Worm (Caenorhabditis elegans): ENCODE data around the gene srg-4.

The srg-4 gene

ce11 chrIII:6297599-6297998 is 35.7 kb upstream of the srg-4 start:
- TF ChIP-seq ref-2 (tag; optimal IDR thresholded peaks at IDR 0.05), result no peak
- TF ChIP-seq pha-4 (tag; optimal IDR thresholded peaks at IDR 0.05), result no peak
- TF ChIP-seq ceh-34 (tag; optimal IDR thresholded peaks at IDR 0.05), result no peak
- TF ChIP-seq ama-1 (optimal IDR thresholded peaks at IDR 0.05), result no peak

ce11 chrIII:6295972-6296700 is 34.3 kb upstream of the srg-4 start, which contains the start of gene F47D12.7:
F47D12.7 (minus strand) TSS chrIII:6296022.
- no peak for TF ChIP-seq ttx-3 (tag; optimal IDR thresholded peaks at IDR 0.05)
- TF ChIP-seq nhr-232 (tag; optimal IDR thresholded peaks at IDR 0.05), result no peak
- TF ChIP-seq unc-55 (GFP tag; optimal IDR thresholded peaks at IDR 0.05), result no peak
- TF ChIP-seq pha-2 (tag; optimal IDR thresholded peaks at IDR 0.05), result no peak
- no peak for TF ChIP-seq ceh-2 (tag; optimal IDR thresholded peaks at IDR 0.05)
- TF ChIP-seq npax-4 (tag; optimal IDR thresholded peaks at IDR 0.05), result no peak
- TF ChIP-seq fkh-10 (GFP tag; optimal IDR thresholded peaks at IDR 0.05), result no peak
- no peak for TF ChIP-seq rnt-1 (tag; optimal IDR thresholded peaks at IDR 0.05)

- TF ChIP-seq zip-5 (tag; optimal IDR thresholded peaks at IDR 0.05) (no peak), ttx-3 (tag; optimal IDR thresholded peaks at IDR 0.05) (no peak), tbx-7 (tag; optimal IDR thresholded peaks at IDR 0.05) (no peak), nhr-11 (tag; optimal IDR thresholded peaks at IDR 0.05) (no peak), dve-1 (tag; optimal IDR thresholded peaks at IDR 0.05) (no peak), ceh-6 (GFP tag; optimal IDR thresholded peaks at IDR 0.05) (no peak), hlh-30 (tag; optimal IDR thresholded peaks at IDR 0.05; ENCODE audit: insufficient read depth) (no peak), unc-42 (tag; optimal IDR thresholded peaks at IDR 0.05) (no peak), K09A11.1 (tag; optimal IDR thresholded peaks at IDR 0.05; ENCODE audit: insufficient read depth) (no peak), fkh-6 (tag; optimal IDR thresholded peaks at IDR 0.05) (no peak), syd-9 (tag; optimal IDR thresholded peaks at IDR 0.05) (no peak), Y22D7AL.16 (tag; optimal IDR thresholded peaks at IDR 0.05) (no peak), pqm-1 (tag; optimal IDR thresholded peaks at IDR 0.05) (no peak), ref-2 (tag; optimal IDR thresholded peaks at IDR 0.05) (no peak), rnt-1 (tag; optimal IDR thresholded peaks at IDR 0.05) (no peak), ets-4 (tag; optimal IDR thresholded peaks at IDR 0.05) (no peak), ztf-16 (tag; optimal IDR thresholded peaks at IDR 0.05) (no peak), dmd-4 (tag; optimal IDR thresholded peaks at IDR 0.05; ENCODE audit: borderline replicate concordance) (no peak)
These were observed 28.7 kb upstream of the srg-4 start for ce11 chrIII:6290469-6291182.

- TF ChIP-seq hlh-13 (GFP tag; optimal IDR thresholded peaks at IDR 0.05) (no peak), fkh-10 (GFP tag; optimal IDR thresholded peaks at IDR 0.05) (no peak), unc-86 (tag; optimal IDR thresholded peaks at IDR 0.05) (no peak), pax-1 (tag; optimal IDR thresholded peaks at IDR 0.05) (no peak), elt-2 (tag; optimal IDR thresholded peaks at IDR 0.05) (no peak), unc-55 (GFP tag; optimal IDR thresholded peaks at IDR 0.05) (no peak), fkh-6 (tag; optimal IDR thresholded peaks at IDR 0.05) (no peak), pag-3 (tag; optimal IDR thresholded peaks at IDR 0.05; ENCODE audit: borderline replicate concordance) (no peak), che-1 (tag; optimal IDR thresholded peaks at IDR 0.05) (no peak), ceh-24 (tag; optimal IDR thresholded peaks at IDR 0.05) (no peak), syd-9 (tag; optimal IDR thresholded peaks at IDR 0.05) (no peak), hlh-30 (tag; optimal IDR thresholded peaks at IDR 0.05; ENCODE audit: insufficient read depth) (no peak), F13H6.1 (tag; optimal IDR thresholded peaks at IDR 0.05) (no peak), ztf-16 (tag; optimal IDR thresholded peaks at IDR 0.05) (no peak), Y22D7AL.16 (tag; optimal IDR thresholded peaks at IDR 0.05) (no peak), K09A11.1 (tag; optimal IDR thresholded peaks at IDR 0.05; ENCODE audit: insufficient read depth) (no peak)
These were observed 27.5 kb upstream of the srg-4 start for ce11 chrIII:6289366-6289765.

Measured in whole organism, late embryonic.